Worm (Caenorhabditis elegans) whole organism, early embryonic: ENCODE data around the gene F58E6.6.

Source experiments
- B0310.2 ChIP-seq: sonication (generic microtip); optimal IDR thresholded peaks from 2 replicates; lab custom pipeline; 2016; ENCODE audit warnings: mild to moderate bottlenecking, missing genetic modification characterization, missing compliant biosample characterization
- F13C5.2 ChIP-seq: sonication (generic microtip); optimal IDR thresholded peaks from 2 replicates; lab custom pipeline; 2017; ENCODE audit warnings: mild to moderate bottlenecking, missing genetic modification characterization, inconsistent platforms, missing compliant biosample characterization
- aly-1 ChIP-seq: sonication (generic microtip); optimal IDR thresholded peaks from 2 replicates; lab custom pipeline; 2016; ENCODE audit warnings: missing genetic modification characterization, missing compliant biosample characterization
- ama-1 ChIP-seq: fragments of 150-350 bp; optimal IDR thresholded peaks from 2 replicates; lab custom pipeline; 2014
- ceh-13 ChIP-seq: fragments of 200-800 bp; sonication (Bioruptor generic); optimal IDR thresholded peaks from 2 replicates; lab custom pipeline; 2018; ENCODE audit warnings: mild to moderate bottlenecking, missing genetic modification characterization, missing compliant biosample characterization
- ceh-36 ChIP-seq: sonication (generic microtip); optimal IDR thresholded peaks from 2 replicates; lab custom pipeline; 2016; ENCODE audit warnings: missing genetic modification characterization, inconsistent platforms, missing compliant biosample characterization
- ets-7 ChIP-seq: sonication (generic microtip); optimal IDR thresholded peaks from 2 replicates; lab custom pipeline; 2016; ENCODE audit warnings: missing genotype, missing genetic modification characterization, missing compliant biosample characterization
- flt-1 ChIP-seq: fragments of 200-800 bp; sonication (Bioruptor generic); IDR thresholded peaks from 2 replicates; pipeline ENCODE4 v1.3.6; 2022; ENCODE audit warnings: missing genetic modification characterization, missing compliant biosample characterization
- hmbx-1 ChIP-seq: sonication (generic microtip); optimal IDR thresholded peaks from 2 replicates; lab custom pipeline; 2016; ENCODE audit warnings: mild to moderate bottlenecking, missing genetic modification characterization, missing compliant biosample characterization
- hmg-4 ChIP-seq: fragments of 200-800 bp; sonication (Bioruptor generic); optimal IDR thresholded peaks from 2 replicates; lab custom pipeline; 2018; ENCODE audit warnings: mild to moderate bottlenecking, missing genetic modification characterization, missing compliant biosample characterization
- hnd-1 ChIP-seq: sonication (generic microtip); optimal IDR thresholded peaks from 2 replicates; lab custom pipeline; 2016; ENCODE audit warnings: missing genetic modification characterization, missing compliant biosample characterization
- pes-1 ChIP-seq: fragments of 200-800 bp; sonication (Bioruptor generic); IDR thresholded peaks from 2 replicates; pipeline ENCODE4 v1.3.6; 2022; ENCODE audit warnings: missing genetic modification reagents, missing genetic modification characterization, missing compliant biosample characterization
- scrt-1 ChIP-seq: fragments of 200-800 bp; sonication (Bioruptor generic); IDR thresholded peaks from 2 replicates; pipeline ENCODE4 v1.3.6; 2022; ENCODE audit warnings: missing genetic modification characterization, missing compliant biosample characterization
- sea-1 ChIP-seq: fragments of 200-800 bp; sonication (Bioruptor generic); conservative IDR thresholded peaks from 2 replicates; pipeline ENCODE4 v1.3.6; 2022; ENCODE audit warnings: missing genetic modification characterization, missing compliant biosample characterization
- tbx-11 ChIP-seq: fragments of 200-800 bp; sonication (Bioruptor generic); IDR thresholded peaks from 2 replicates; pipeline ENCODE4 v1.3.6; 2022; ENCODE audit warnings: missing genetic modification characterization, missing compliant biosample characterization
- tbx-37 ChIP-seq: fragments of 200-800 bp; sonication (Bioruptor generic); conservative IDR thresholded peaks from 2 replicates; pipeline ENCODE4 v1.3.6; 2022; ENCODE audit warnings: missing genetic modification reagents, missing genetic modification characterization, missing compliant biosample characterization
- tra-4 ChIP-seq: sonication (generic microtip); optimal IDR thresholded peaks from 2 replicates; lab custom pipeline; 2017; ENCODE audit warnings: missing genetic modification characterization, missing compliant biosample characterization

The F58E6.6 gene

DNA sequence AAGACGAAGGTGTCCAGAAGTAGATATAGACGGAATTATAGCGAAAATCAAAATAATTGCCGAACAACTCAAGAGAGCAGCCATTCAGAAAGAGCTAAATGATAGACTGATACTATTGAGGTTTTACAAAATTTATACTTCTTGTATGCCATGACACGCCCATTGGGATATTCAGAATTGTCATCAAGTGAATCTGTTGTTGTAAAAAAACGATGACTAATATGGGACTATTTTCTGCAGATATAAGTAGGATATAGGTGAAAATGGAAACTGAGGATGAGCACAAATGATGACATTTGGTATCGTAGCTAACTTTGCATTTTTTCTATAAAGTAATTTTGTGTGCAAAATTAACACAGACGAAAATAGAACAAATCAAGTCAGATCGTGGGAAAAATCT lies 2.9 kb upstream of the F58E6.6 start, which contains the start of gene F58E6.8:
Gene F58E6.8, minus strand, starts transcription at position 101 of the 400 bp plus-strand sequence.
- TF ChIP-seq F13C5.2 (tag; lab: Kevin White, UChicago) = no peak
- no peak for TF ChIP-seq ets-7

DNA sequence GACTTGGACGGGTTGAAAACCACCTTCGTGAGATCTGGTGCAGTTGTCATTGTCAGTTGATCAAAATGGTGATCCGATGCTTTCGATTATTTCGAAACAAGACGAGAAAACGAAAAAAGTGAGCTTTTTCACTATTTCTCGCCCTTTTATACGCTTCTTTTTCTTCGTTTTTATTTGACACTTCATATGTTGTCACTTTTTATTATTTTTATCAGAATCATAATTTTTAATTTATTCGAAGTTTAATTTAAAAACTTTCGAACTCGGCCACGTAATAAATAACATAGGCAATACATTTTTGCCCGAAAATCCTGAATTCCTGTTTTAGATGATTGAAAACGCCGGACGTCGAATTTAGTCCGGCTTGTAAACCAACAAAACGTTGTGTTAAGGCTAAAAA lies 1.6 kb upstream of the F58E6.6 start, which contains the start of gene F58E6.5:
Gene F58E6.5, minus strand, starts transcription at position 101 of the 400 bp plus-strand sequence.
- no peak for TF ChIP-seq flt-1 (GFP tag; lab: Robert Waterston, UW)
- no peak for TF ChIP-seq ama-1 (lab: Kevin White, UChicago)
- TF ChIP-seq tbx-37 (GFP tag; lab: Robert Waterston, UW) = no peak
- TF ChIP-seq pes-1 = no peak
- TF ChIP-seq hmg-4 (GFP tag; lab: Kevin White, UChicago) = no peak
- no peak for TF ChIP-seq B0310.2 (tag; lab: Kevin White, UChicago)
- no peak for TF ChIP-seq sea-1
- no peak for TF ChIP-seq ets-7
- no peak for TF ChIP-seq F13C5.2 (tag; lab: Kevin White, UChicago)
- no peak for TF ChIP-seq hmbx-1
- no peak for TF ChIP-seq ceh-36 (tag; lab: Kevin White, UChicago)
- TF ChIP-seq tra-4 (tag; lab: Kevin White, UChicago) = no peak
- TF ChIP-seq tbx-11 (GFP tag; lab: Robert Waterston, UW) = no peak
- TF ChIP-seq scrt-1 (GFP tag; lab: Robert Waterston, UW) = no peak
- TF ChIP-seq hnd-1 (tag; lab: Kevin White, UChicago) = no peak
- no peak for TF ChIP-seq aly-1 (tag; lab: Kevin White, UChicago)
- no peak for TF ChIP-seq ceh-13 (GFP tag; lab: Kevin White, UChicago)

DNA sequence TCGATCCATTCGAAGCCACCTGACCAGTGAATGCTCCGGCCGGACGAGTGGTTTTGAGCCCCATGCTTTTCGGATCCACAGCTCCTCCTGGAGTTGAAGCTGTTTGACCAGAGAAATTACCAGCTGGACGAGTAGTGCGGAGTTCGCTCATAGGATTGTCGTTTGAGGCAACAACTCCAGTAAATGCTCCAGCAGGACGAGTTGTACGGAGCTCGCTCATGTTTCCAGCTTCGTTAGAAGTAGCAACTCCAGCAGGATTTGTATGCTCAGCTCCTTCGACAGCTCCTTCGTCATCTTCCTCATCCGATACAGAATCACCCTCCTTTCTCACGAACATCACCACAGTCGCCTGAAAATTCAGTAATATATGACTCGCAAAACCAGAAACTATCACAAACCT lies 736 bp upstream of the F58E6.6 start:
- no peak for TF ChIP-seq aly-1 (tag; lab: Kevin White, UChicago)

DNA sequence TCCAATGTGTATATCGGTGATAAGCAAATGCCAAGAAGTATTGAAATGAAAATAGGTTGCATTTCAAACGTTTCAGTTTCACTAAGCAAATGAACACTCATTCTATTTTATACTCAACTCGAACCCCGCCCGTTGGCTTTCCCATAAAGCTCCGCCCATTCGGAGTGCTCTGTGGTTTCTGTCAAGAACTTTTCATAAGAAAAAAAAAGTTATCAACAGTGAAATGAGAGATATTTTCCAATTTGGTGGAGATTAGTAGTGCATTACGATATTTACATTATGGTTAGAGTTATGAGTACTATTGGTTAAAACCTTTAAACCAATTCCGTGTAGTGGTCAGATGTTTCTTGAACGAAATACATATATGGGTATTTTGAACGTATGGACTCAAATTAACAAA lies 2.5 kb downstream of the F58E6.6 start, which contains the start of gene F58E6.4:
Gene F58E6.4, minus strand, starts transcription at position 101 of the 400 bp plus-strand sequence.
- TF ChIP-seq B0310.2 (tag; lab: Kevin White, UChicago) (no peak), tbx-37 (GFP tag; lab: Robert Waterston, UW) (no peak), ets-7 (no peak), F13C5.2 (tag; lab: Kevin White, UChicago) (no peak), ceh-36 (tag; lab: Kevin White, UChicago) (no peak), hnd-1 (tag; lab: Kevin White, UChicago) (no peak)

DNA sequence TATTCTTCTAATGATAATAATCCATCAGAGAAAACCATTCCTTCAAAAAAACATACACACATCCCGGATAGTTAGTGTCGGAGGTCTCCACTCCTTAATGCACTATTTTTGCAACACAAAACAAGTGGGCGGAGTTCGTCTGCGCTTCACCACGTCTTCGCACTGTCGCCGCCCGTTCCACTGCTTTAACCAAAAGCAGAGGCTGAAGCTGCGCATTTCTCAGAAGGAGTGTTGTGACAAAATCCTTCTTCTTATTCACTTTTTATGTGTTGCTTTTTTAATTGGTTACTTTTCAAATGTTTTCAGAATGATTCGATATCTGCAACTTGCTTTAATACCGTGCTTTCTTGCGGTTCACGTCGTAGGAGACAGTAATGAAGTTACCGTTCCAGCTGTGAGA lies 7.9 kb downstream of the F58E6.6 start, which contains the start of gene F58E6.13:
Gene F58E6.13, plus strand, starts transcription at position 301 of the 400 bp plus-strand sequence.
- TF ChIP-seq sea-1 (no peak), tra-4 (tag; lab: Kevin White, UChicago) (no peak), tbx-11 (GFP tag; lab: Robert Waterston, UW) (no peak), F13C5.2 (tag; lab: Kevin White, UChicago) (no peak), hmbx-1 (no peak), aly-1 (tag; lab: Kevin White, UChicago) (no peak), B0310.2 (tag; lab: Kevin White, UChicago) (no peak), flt-1 (GFP tag; lab: Robert Waterston, UW) (no peak), ceh-13 (GFP tag; lab: Kevin White, UChicago) (no peak), ceh-36 (tag; lab: Kevin White, UChicago) (no peak)

DNA sequence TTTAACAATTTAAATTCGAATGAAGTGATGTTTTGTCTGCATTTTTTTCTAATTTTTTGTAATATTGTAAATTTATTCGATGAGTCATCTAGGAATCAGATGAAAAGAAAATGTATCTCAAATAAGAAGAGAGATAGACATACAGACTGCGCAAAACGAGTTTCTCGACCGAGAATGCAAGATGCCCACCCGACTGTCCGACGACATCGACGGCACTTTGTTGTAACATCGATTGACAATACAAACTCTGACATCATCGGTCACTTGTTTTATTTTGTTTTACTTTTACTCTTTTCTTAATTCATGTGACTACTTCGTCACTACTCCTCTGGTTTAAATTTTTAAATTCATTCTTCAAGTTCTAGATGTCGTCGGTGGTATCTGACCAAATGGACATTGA lies 12.0 kb downstream of the F58E6.6 start, which contains the start of gene sta-2:
Gene sta-2, plus strand, starts transcription at position 349 of the 400 bp plus-strand sequence.
- TF ChIP-seq ceh-36 (tag; lab: Kevin White, UChicago) (no peak), aly-1 (tag; lab: Kevin White, UChicago) (no peak), hnd-1 (tag; lab: Kevin White, UChicago) (no peak), hmg-4 (GFP tag; lab: Kevin White, UChicago) (no peak), B0310.2 (tag; lab: Kevin White, UChicago) (no peak)

DNA sequence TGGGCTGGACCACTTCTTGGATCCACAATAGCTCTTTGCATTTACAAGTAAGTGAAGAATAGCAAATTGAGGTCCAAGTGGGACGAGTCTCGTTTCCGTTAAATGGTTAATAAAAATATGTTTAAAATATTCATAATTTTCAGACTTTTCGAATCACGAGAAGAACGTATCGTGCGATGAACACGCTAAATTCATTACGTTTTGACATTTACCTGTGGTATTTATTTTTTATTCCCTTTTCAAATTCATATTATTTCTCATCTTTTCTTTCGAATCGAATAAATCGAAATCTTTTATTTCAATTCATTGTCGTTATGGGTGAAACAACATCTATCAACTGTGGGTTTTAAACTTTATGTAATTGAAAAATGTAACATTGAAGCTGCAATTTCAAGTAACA lies 13.4 kb downstream of the F58E6.6 start, which contains the start of gene marc-1:
Gene marc-1, plus strand, starts transcription at position 301 of the 400 bp plus-strand sequence.
- TF ChIP-seq tbx-11 (GFP tag; lab: Robert Waterston, UW) (no peak), ets-7 (no peak), ceh-13 (GFP tag; lab: Kevin White, UChicago) (no peak), ama-1 (lab: Kevin White, UChicago) (no peak), tbx-37 (GFP tag; lab: Robert Waterston, UW) (no peak), hmbx-1 (no peak), flt-1 (GFP tag; lab: Robert Waterston, UW) (no peak), sea-1 (no peak), ceh-36 (tag; lab: Kevin White, UChicago) (no peak), tra-4 (tag; lab: Kevin White, UChicago) (no peak), B0310.2 (tag; lab: Kevin White, UChicago) (no peak)

DNA sequence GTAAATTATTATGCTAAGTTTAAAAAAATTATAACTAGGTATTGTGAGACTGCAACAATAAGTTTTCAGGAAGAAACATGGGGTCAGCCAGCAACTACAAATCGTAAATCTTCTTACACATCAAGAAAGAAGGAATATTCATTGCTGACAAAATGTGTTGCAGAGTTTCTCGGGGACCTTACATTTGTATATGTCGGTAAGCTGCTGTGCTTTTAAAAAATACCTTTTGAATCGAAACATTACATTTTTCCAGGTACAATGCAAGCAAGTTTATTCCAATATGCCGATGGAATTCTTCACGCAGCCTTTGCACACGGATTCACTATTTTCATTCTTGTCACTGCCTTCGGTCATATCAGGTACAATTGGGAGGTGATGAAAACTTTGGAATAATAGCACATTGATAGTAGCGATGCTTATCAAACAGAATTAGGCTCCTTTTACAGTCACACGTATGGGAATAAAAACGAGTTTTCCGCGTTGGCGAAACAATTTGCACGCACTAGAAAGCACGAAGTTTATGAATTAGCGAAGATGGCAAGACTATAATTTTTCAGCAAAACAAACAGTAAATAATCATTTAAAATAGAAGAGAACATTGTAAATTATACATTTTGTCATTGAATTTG lies 14.6 kb downstream of the F58E6.6 start:
- TF ChIP-seq tra-4 (tag; lab: Kevin White, UChicago) (no peak), sea-1 (no peak), aly-1 (tag; lab: Kevin White, UChicago) (no peak), flt-1 (GFP tag; lab: Robert Waterston, UW) (no peak), ama-1 (lab: Kevin White, UChicago) (no peak), scrt-1 (GFP tag; lab: Robert Waterston, UW) (no peak), hmg-4 (GFP tag; lab: Kevin White, UChicago) (no peak), ceh-13 (GFP tag; lab: Kevin White, UChicago) (no peak), hnd-1 (tag; lab: Kevin White, UChicago) (no peak), hmbx-1 (no peak), tbx-37 (GFP tag; lab: Robert Waterston, UW) (no peak), B0310.2 (tag; lab: Kevin White, UChicago) (no peak)
